Fruit fly (Drosophila melanogaster) whole organism, wandering third instar larva: Measurements from ENCODE around the gene CG11555.

ENCODE experiments used
- Abd-B ChIP-seq: fragments of >200 bp; optimal IDR thresholded peaks from 2 replicates; lab custom pipeline; 2017; ENCODE audit warnings: missing biosample characterization, missing genetic modification characterization
- CG9705 ChIP-seq: fragments of 200-800 bp; sonication (Bioruptor generic); optimal IDR thresholded peaks from 2 replicates; lab custom pipeline; 2018; ENCODE audit warnings: missing biosample characterization, mild to moderate bottlenecking, missing genetic modification characterization
- CrebA ChIP-seq: fragments of 200-800 bp; sonication (Bioruptor generic); optimal IDR thresholded peaks from 2 replicates; lab custom pipeline; 2016; ENCODE audit warnings: missing biosample characterization, mild to moderate bottlenecking, missing genetic modification characterization, borderline replicate concordance
- Dfd ChIP-seq: fragments of >200 bp; optimal IDR thresholded peaks from 2 replicates; lab custom pipeline; 2017; ENCODE audit warnings: missing biosample characterization, missing genetic modification characterization
- Dif ChIP-seq: fragments of 200-275, 200-300 bp; sonication (Bioruptor generic); optimal IDR thresholded peaks from 2 replicates; lab custom pipeline; 2018; ENCODE audit warnings: missing biosample characterization, missing genetic modification characterization; ENCODE audit not compliant: partially characterized antibody
- GATAd ChIP-seq: sonication (Bioruptor generic); optimal IDR thresholded peaks from 2 replicates; lab custom pipeline; 2016; ENCODE audit warnings: missing biosample characterization, missing genetic modification characterization
- HLH106 ChIP-seq: fragments of 200-800 bp; optimal IDR thresholded peaks from 3 replicates; lab custom pipeline; 2019; ENCODE audit warnings: missing biosample characterization, mild to moderate bottlenecking, missing genetic modification characterization, moderate library complexity
- Hnf4 ChIP-seq: fragments of 200-800 bp; sonication (Bioruptor generic); optimal IDR thresholded peaks from 2 replicates; lab custom pipeline; 2016; ENCODE audit warnings: missing biosample characterization, mild to moderate bottlenecking, missing genetic modification characterization
- Hr78 ChIP-seq: fragments of >200 bp; optimal IDR thresholded peaks from 2 replicates; lab custom pipeline; 2017; ENCODE audit warnings: missing biosample characterization, missing genetic modification characterization
- Hr83 ChIP-seq: fragments of 200-300 bp; sonication (Bioruptor generic); optimal IDR thresholded peaks from 2 replicates; lab custom pipeline; 2016; ENCODE audit warnings: missing biosample characterization, mild to moderate bottlenecking, missing genetic modification characterization, moderate library complexity; ENCODE audit not compliant: poor library complexity, severe bottlenecking
- Jra ChIP-seq: sonication (Bioruptor generic); optimal IDR thresholded peaks from 2 replicates; lab custom pipeline; 2016; ENCODE audit warnings: missing biosample characterization, missing genetic modification characterization
- Mio ChIP-seq: sonication (Bioruptor generic); optimal IDR thresholded peaks from 2 replicates; lab custom pipeline; 2016; ENCODE audit warnings: missing biosample characterization, missing genetic modification characterization
- N ChIP-seq: fragments of >200 bp; optimal IDR thresholded peaks from 2 replicates; lab custom pipeline; 2018; ENCODE audit warnings: missing biosample characterization, missing external identifiers, missing genetic modification characterization
- Sp1 ChIP-seq: fragments of 200-800 bp; sonication (Bioruptor generic); optimal IDR thresholded peaks from 3 replicates; lab custom pipeline; 2019; ENCODE audit warnings: missing biosample characterization, mild to moderate bottlenecking, missing genetic modification characterization, moderate library complexity
- Vsx2 ChIP-seq: fragments of 200-300, 225-300 bp; sonication (Bioruptor generic); optimal IDR thresholded peaks from 2 replicates; lab custom pipeline; 2018; ENCODE audit warnings: missing biosample characterization, missing genetic modification characterization; ENCODE audit not compliant: partially characterized antibody
- br ChIP-seq: fragments of 200-800 bp; sonication (Bioruptor generic); optimal IDR thresholded peaks from 2 replicates; lab custom pipeline; 2016; ENCODE audit warnings: missing biosample characterization, missing genetic modification characterization
- brk ChIP-seq: fragments of 200-800 bp; sonication (Bioruptor generic); optimal IDR thresholded peaks from 2 replicates; lab custom pipeline; 2016; ENCODE audit warnings: missing biosample characterization, mild to moderate bottlenecking, missing genetic modification characterization
- dl ChIP-seq, 2 experiments: fragments of 175-275, 200-275 bp in 1 of 2; fragments of 200-275 bp in 1 of 2; sonication (Bioruptor generic); optimal IDR thresholded peaks; lab custom pipeline; 2018; ENCODE audit warnings: mild to moderate bottlenecking in 2 of 2, missing biosample characterization in 2 of 2, missing genetic modification characterization in 2 of 2, moderate library complexity in 2 of 2; ENCODE audit not compliant: partially characterized antibody in 2 of 2, insufficient read depth in 1 of 2
- dsf ChIP-seq: sonication (Bioruptor generic); optimal IDR thresholded peaks from 2 replicates; lab custom pipeline; 2016; ENCODE audit warnings: missing biosample characterization, missing genetic modification characterization, borderline replicate concordance
- foxo ChIP-seq, 2 experiments: fragments of 200-800 bp; sonication (Bioruptor generic); optimal IDR thresholded peaks; 2 replicates in 1 of 2; 3 replicates in 1 of 2; lab custom pipeline; 2016 to 2017; ENCODE audit warnings: missing biosample characterization in 2 of 2, missing genetic modification characterization in 2 of 2
- fru ChIP-seq: fragments of 200-800 bp; sonication (Bioruptor generic); optimal IDR thresholded peaks from 3 replicates; lab custom pipeline; 2016; ENCODE audit warnings: missing biosample characterization, mild to moderate bottlenecking, missing genetic modification characterization
- h ChIP-seq: fragments of 200-800 bp; sonication (Bioruptor generic); optimal IDR thresholded peaks from 3 replicates; lab custom pipeline; 2016; ENCODE audit warnings: missing biosample characterization, mild to moderate bottlenecking, missing genetic modification characterization
- jim ChIP-seq: fragments of 175-275, 200-325 bp; sonication (Bioruptor generic); optimal IDR thresholded peaks from 2 replicates; lab custom pipeline; 2016; ENCODE audit warnings: missing biosample characterization, mild to moderate bottlenecking, missing genetic modification characterization
- pan ChIP-seq: fragments of >200 bp; optimal IDR thresholded peaks from 2 replicates; lab custom pipeline; 2017
- rgr ChIP-seq: fragments of 200-800 bp; sonication (Bioruptor generic); optimal IDR thresholded peaks from 3 replicates; lab custom pipeline; 2016; ENCODE audit warnings: missing biosample characterization, mild to moderate bottlenecking, missing genetic modification characterization
- sage ChIP-seq: fragments of 200-800 bp; sonication (Bioruptor generic); optimal IDR thresholded peaks from 2 replicates; lab custom pipeline; 2016; ENCODE audit warnings: missing biosample characterization, mild to moderate bottlenecking, missing genetic modification characterization
- sv ChIP-seq: fragments of 200-800 bp; sonication (Bioruptor generic); optimal IDR thresholded peaks from 3 replicates; lab custom pipeline; 2016; ENCODE audit warnings: missing biosample characterization, missing genetic modification characterization
- tai ChIP-seq: sonication (Bioruptor generic); optimal IDR thresholded peaks from 2 replicates; lab custom pipeline; 2016; ENCODE audit warnings: missing biosample characterization, missing genetic modification characterization
- usp ChIP-seq: fragments of >200 bp; optimal IDR thresholded peaks from 2 replicates; lab custom pipeline; 2017; ENCODE audit warnings: missing biosample characterization, missing genetic modification characterization
- woc ChIP-seq: sonication (Bioruptor generic); optimal IDR thresholded peaks from 2 replicates; lab custom pipeline; 2016; ENCODE audit warnings: missing biosample characterization, mild to moderate bottlenecking, missing genetic modification characterization

CG11555 gene

DNA sequence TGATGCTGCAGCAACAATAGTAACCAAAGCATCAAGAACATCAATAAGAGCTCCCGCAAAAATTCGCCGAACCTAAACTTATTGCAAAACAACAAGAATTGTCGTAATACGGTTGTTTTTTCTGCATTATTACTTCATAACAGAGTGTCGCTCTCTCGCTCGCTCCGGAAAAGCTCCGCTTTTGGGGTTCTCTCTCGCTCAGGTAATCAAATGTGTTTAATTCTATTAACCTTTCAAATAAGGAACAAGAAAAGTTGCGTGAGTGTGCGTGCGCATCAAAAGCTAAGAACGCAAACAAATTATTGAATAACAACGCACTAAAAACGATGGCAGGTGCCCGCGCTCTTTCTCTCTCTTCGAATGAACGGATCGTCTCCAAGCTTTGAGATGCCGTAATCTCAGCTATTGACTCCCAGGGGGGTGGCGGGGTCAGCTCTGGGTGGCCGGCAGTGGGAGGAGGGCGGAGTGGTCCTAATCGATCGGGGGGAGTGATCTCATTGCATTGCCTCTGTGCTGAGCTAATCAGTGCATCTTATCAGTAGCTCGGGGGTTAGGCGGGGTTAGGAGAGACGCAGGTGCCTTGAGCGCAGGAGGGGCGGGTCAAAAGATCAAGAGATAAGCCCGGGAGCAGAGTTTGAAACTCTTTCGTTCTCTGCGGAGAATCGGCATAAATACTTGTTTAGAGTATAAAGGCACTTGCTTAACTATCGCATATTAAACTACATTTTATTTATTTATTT lies 32.7 kb downstream of the CG11555 start:
- TF ChIP-seq Dif (no peak), Sp1 (GFP tag; lab: Kevin White, UChicago) (no peak), HLH106 (tag; lab: Kevin White, UChicago) (no peak), foxo (GFP tag; optimal IDR thresholded peaks at IDR 0.05; lab: Kevin White, UChicago) (no peak), CG9705 (GFP tag; lab: Kevin White, UChicago) (no peak), dl (GFP tag; optimal IDR thresholded peaks at IDR 0.05; lab: Kevin White, UChicago; ENCODE audit: insufficient read depth in 1 of 2, partially characterized antibody in 2 of 2) (no peak), Vsx2 (GFP tag; lab: Kevin White, UChicago) (no peak), GATAd (no peak), fru (no peak)

DNA sequence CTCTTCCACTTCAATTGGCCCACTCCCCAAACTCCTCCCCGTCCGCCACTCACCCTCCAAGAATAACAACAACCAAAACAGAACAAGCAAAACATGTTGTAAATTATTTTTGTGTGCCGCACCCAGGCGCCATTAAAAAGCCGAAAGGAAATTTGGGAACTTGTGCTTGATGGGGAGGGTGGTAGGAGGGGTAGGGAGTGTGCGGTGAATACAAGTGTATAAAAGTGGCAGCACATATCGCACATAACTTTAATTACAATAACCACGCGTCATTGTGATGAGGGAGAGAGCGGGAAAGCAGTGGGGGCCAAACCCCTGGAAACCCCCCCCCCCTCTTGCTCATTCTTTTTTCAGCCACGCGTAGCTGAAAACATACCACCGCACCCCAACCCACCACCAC lies 33.5 kb downstream of the CG11555 start:
- TF ChIP-seq usp (GFP tag; lab: Kevin White, UChicago) (no peak), GATAd (no peak), jim (no peak), N (no peak), pan (no peak), Sp1 (GFP tag; lab: Kevin White, UChicago) (no peak), Hnf4 (GFP tag; lab: Kevin White, UChicago) (no peak), rgr (GFP tag; lab: Kevin White, UChicago) (no peak), h (GFP tag; lab: Kevin White, UChicago) (no peak), Mio (no peak), Jra (GFP tag; lab: Kevin White, UChicago) (no peak)

DNA sequence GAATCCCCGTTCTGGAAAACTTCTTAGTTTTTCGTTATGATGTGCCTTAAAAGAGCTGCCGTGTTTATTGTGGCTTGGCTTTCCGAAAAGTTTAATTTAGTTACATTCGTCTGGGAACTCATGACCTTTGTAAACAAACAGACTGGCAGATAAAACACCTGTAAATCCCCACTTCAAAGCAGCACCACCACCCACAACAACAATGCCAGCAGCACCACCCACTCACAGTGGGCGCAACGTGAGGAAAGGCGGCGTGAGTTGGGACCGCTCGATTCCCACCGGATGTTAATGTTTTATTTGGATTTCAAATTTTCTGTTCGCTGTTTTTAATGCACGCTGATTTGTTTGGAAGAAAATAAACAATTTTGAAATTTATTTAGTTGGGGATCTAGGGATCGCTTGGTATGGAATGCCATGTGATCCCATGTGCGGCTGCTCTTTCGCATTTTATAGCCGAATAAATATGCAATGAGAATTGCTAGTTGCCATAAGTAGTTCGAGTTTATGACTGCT lies 34.6 kb downstream of the CG11555 start:
- TF ChIP-seq Hr83 (GFP tag; lab: Kevin White, UChicago) = no peak
- no peak for TF ChIP-seq sage (GFP tag; lab: Kevin White, UChicago)
- TF ChIP-seq fru = no peak
- no peak for TF ChIP-seq sv
- TF ChIP-seq Abd-B (GFP tag; lab: Kevin White, UChicago) = no peak
- no peak for TF ChIP-seq Dif

dm6 chr2L:309177-309576 lies 35.5 kb downstream of the CG11555 start:
- no peak for TF ChIP-seq sage (GFP tag; lab: Kevin White, UChicago)
- peak; percentile 15 for TF ChIP-seq woc
- TF ChIP-seq dsf = no peak
- no peak for TF ChIP-seq Hr78 (GFP tag; lab: Kevin White, UChicago)
- peak; percentile 39 for TF ChIP-seq pan
- TF ChIP-seq tai = no peak
- no peak for TF ChIP-seq brk (GFP tag; lab: Kevin White, UChicago)
- TF ChIP-seq Jra (GFP tag; lab: Kevin White, UChicago) = no peak
- TF ChIP-seq jim = no peak
- no peak for TF ChIP-seq dl (GFP tag; optimal IDR thresholded peaks at IDR 0.05; lab: Kevin White, UChicago; ENCODE audit: insufficient read depth in 1 of 2, partially characterized antibody in 2 of 2)
- no peak for TF ChIP-seq Vsx2 (GFP tag; lab: Kevin White, UChicago)

dm6 chr2L:309812-310431 lies 36.3 kb downstream of the CG11555 start:
- no peak for TF ChIP-seq brk (GFP tag; lab: Kevin White, UChicago)
- no peak for TF ChIP-seq br (GFP tag; lab: Kevin White, UChicago)
- TF ChIP-seq Vsx2 (GFP tag; lab: Kevin White, UChicago) = peak; percentile 14
- TF ChIP-seq Dfd = no peak
- no peak for TF ChIP-seq CrebA (GFP tag; lab: Kevin White, UChicago)
- TF ChIP-seq sv = no peak
- TF ChIP-seq dl (GFP tag; optimal IDR thresholded peaks at IDR 0.05; lab: Kevin White, UChicago; ENCODE audit: insufficient read depth in 1 of 2, partially characterized antibody in 2 of 2) = no peak
